Worm (Caenorhabditis elegans) whole organism, early embryonic: ENCODE results near the gene elt-2.

Source experiments
- B0310.2 ChIP-seq: sonication (generic microtip); optimal IDR thresholded peaks from 2 replicates; lab custom pipeline; 2016; ENCODE audit warnings: mild to moderate bottlenecking, missing genetic modification characterization, missing compliant biosample characterization
- F13C5.2 ChIP-seq: sonication (generic microtip); optimal IDR thresholded peaks from 2 replicates; lab custom pipeline; 2017; ENCODE audit warnings: mild to moderate bottlenecking, missing genetic modification characterization, inconsistent platforms, missing compliant biosample characterization
- ama-1 ChIP-seq: fragments of 150-350 bp; optimal IDR thresholded peaks from 2 replicates; lab custom pipeline; 2014
- ceh-13 ChIP-seq: fragments of 200-800 bp; sonication (Bioruptor generic); optimal IDR thresholded peaks from 2 replicates; lab custom pipeline; 2018; ENCODE audit warnings: mild to moderate bottlenecking, missing genetic modification characterization, missing compliant biosample characterization
- ceh-36 ChIP-seq: sonication (generic microtip); optimal IDR thresholded peaks from 2 replicates; lab custom pipeline; 2016; ENCODE audit warnings: missing genetic modification characterization, inconsistent platforms, missing compliant biosample characterization
- ets-7 ChIP-seq: sonication (generic microtip); optimal IDR thresholded peaks from 2 replicates; lab custom pipeline; 2016; ENCODE audit warnings: missing genotype, missing genetic modification characterization, missing compliant biosample characterization
- flt-1 ChIP-seq: fragments of 200-800 bp; sonication (Bioruptor generic); IDR thresholded peaks from 2 replicates; pipeline ENCODE4 v1.3.6; 2022; ENCODE audit warnings: missing genetic modification characterization, missing compliant biosample characterization
- hmbx-1 ChIP-seq: sonication (generic microtip); optimal IDR thresholded peaks from 2 replicates; lab custom pipeline; 2016; ENCODE audit warnings: mild to moderate bottlenecking, missing genetic modification characterization, missing compliant biosample characterization
- hmg-4 ChIP-seq: fragments of 200-800 bp; sonication (Bioruptor generic); optimal IDR thresholded peaks from 2 replicates; lab custom pipeline; 2018; ENCODE audit warnings: mild to moderate bottlenecking, missing genetic modification characterization, missing compliant biosample characterization
- hnd-1 ChIP-seq: sonication (generic microtip); optimal IDR thresholded peaks from 2 replicates; lab custom pipeline; 2016; ENCODE audit warnings: missing genetic modification characterization, missing compliant biosample characterization
- pes-1 ChIP-seq: fragments of 200-800 bp; sonication (Bioruptor generic); IDR thresholded peaks from 2 replicates; pipeline ENCODE4 v1.3.6; 2022; ENCODE audit warnings: missing genetic modification reagents, missing genetic modification characterization, missing compliant biosample characterization
- scrt-1 ChIP-seq: fragments of 200-800 bp; sonication (Bioruptor generic); IDR thresholded peaks from 2 replicates; pipeline ENCODE4 v1.3.6; 2022; ENCODE audit warnings: missing genetic modification characterization, missing compliant biosample characterization
- sea-1 ChIP-seq: fragments of 200-800 bp; sonication (Bioruptor generic); conservative IDR thresholded peaks from 2 replicates; pipeline ENCODE4 v1.3.6; 2022; ENCODE audit warnings: missing genetic modification characterization, missing compliant biosample characterization
- tra-4 ChIP-seq: sonication (generic microtip); optimal IDR thresholded peaks from 2 replicates; lab custom pipeline; 2017; ENCODE audit warnings: missing genetic modification characterization, missing compliant biosample characterization

- TF ChIP-seq hmg-4 (GFP tag; lab: Kevin White, UChicago) (no peak), B0310.2 (no peak), scrt-1 (GFP tag; lab: Robert Waterston, UW) (no peak), sea-1 (GFP tag; lab: Robert Waterston, UW) (no peak), ama-1 (lab: Kevin White, UChicago) (no peak), F13C5.2 (no peak), ceh-13 (GFP tag; lab: Kevin White, UChicago) (no peak), hmbx-1 (tag; lab: Kevin White, UChicago) (no peak), ceh-36 (tag; lab: Kevin White, UChicago) (no peak), hnd-1 (tag; lab: Kevin White, UChicago) (no peak), ets-7 (tag; lab: Kevin White, UChicago) (no peak), flt-1 (no peak), tra-4 (tag; lab: Kevin White, UChicago) (no peak), pes-1 (no peak)
Observed at ce11 chrX:10432786-10433185, 48.3 kb upstream of the elt-2 start.
